Worm (Caenorhabditis elegans) whole organism, L2 larva: Measurements from ENCODE around the gene sna-1.

Experiments
- C34F6.9 ChIP-seq: fragments of 150-350 bp; optimal IDR thresholded peaks from 2 replicates; lab custom pipeline; 2014; ENCODE audit warnings: missing biosample characterization, missing genetic modification characterization
- F13H6.1 ChIP-seq: sonication (generic microtip); optimal IDR thresholded peaks from 2 replicates; lab custom pipeline; 2016; ENCODE audit warnings: missing genetic modification characterization, missing compliant biosample characterization
- Y55F3AM.14 ChIP-seq: fragments of 200-800 bp; sonication (Bioruptor generic); optimal IDR thresholded peaks from 2 replicates; lab custom pipeline; 2018; ENCODE audit warnings: mild to moderate bottlenecking, missing genetic modification characterization, missing compliant biosample characterization
- ZK546.5 ChIP-seq: sonication (generic microtip); optimal IDR thresholded peaks from 2 replicates; lab custom pipeline; 2017; ENCODE audit warnings: missing biosample characterization, missing genetic modification characterization
- alr-1 ChIP-seq: fragments of 150-350 bp; optimal IDR thresholded peaks from 2 replicates; lab custom pipeline; 2014; ENCODE audit warnings: missing biosample characterization, missing genetic modification characterization
- crh-2 ChIP-seq: sonication (generic microtip); optimal IDR thresholded peaks from 2 replicates; lab custom pipeline; 2017; ENCODE audit warnings: missing biosample characterization, missing genetic modification characterization
- dmd-4 ChIP-seq: sonication (generic microtip); optimal IDR thresholded peaks from 2 replicates; lab custom pipeline; 2017; ENCODE audit warnings: missing biosample characterization, missing genetic modification characterization
- egl-27 ChIP-seq: sonication (generic microtip); optimal IDR thresholded peaks from 3 replicates; lab custom pipeline; 2017; ENCODE audit warnings: missing biosample characterization, missing genetic modification reagents, missing genetic modification characterization
- fos-1 ChIP-seq: fragments of 150-350 bp; optimal IDR thresholded peaks from 2 replicates; lab custom pipeline; 2014; ENCODE audit warnings: missing biosample characterization, missing genetic modification characterization
- lsy-2 ChIP-seq, 2 experiments: fragments of 150-350 bp in 1 of 2; sonication (generic microtip) in 1 of 2; optimal IDR thresholded peaks; 2 replicates each; lab custom pipeline; 2014 to 2017; ENCODE audit warnings: missing biosample characterization in 2 of 2, missing genetic modification characterization in 2 of 2
- nhr-11 ChIP-seq: fragments of 150-350 bp; optimal IDR thresholded peaks from 2 replicates; lab custom pipeline; 2014; ENCODE audit warnings: missing biosample characterization, missing genetic modification characterization
- nhr-12 ChIP-seq: fragments of 150-350 bp; optimal IDR thresholded peaks from 2 replicates; lab custom pipeline; 2014; ENCODE audit warnings: missing biosample characterization, missing genetic modification characterization
- nhr-129 ChIP-seq: fragments of 150-350 bp; optimal IDR thresholded peaks from 2 replicates; lab custom pipeline; 2014; ENCODE audit warnings: missing biosample characterization, missing genetic modification characterization
- nhr-23 ChIP-seq: fragments of 150-350 bp; optimal IDR thresholded peaks from 2 replicates; lab custom pipeline; 2014; ENCODE audit warnings: missing biosample characterization, missing genetic modification reagents, missing genetic modification characterization
- nhr-25 ChIP-seq: fragments of 150-350 bp; sonication (generic microtip); optimal IDR thresholded peaks from 3 replicates; lab custom pipeline; 2014; ENCODE audit warnings: missing biosample characterization, missing genetic modification characterization
- nhr-6 ChIP-seq: fragments of 150-350 bp; optimal IDR thresholded peaks from 2 replicates; lab custom pipeline; 2014; ENCODE audit warnings: missing biosample characterization, missing genetic modification characterization
- sem-4 ChIP-seq: fragments of 150-350 bp; optimal IDR thresholded peaks from 2 replicates; lab custom pipeline; 2014; ENCODE audit warnings: missing biosample characterization, missing genetic modification reagents, missing genetic modification characterization
- sma-3 ChIP-seq: sonication (generic microtip); optimal IDR thresholded peaks from 2 replicates; lab custom pipeline; 2016; ENCODE audit warnings: missing genetic modification reagents, missing genetic modification characterization, missing compliant biosample characterization
- sma-9 ChIP-seq, 2 experiments: fragments of 150-350 bp in 1 of 2; sonication (generic microtip) in 1 of 2; optimal IDR thresholded peaks; 2 replicates each; lab custom pipeline; 2014 to 2016; ENCODE audit warnings: missing genetic modification characterization in 2 of 2, mild to moderate bottlenecking in 1 of 2, missing biosample characterization in 1 of 2, missing compliant biosample characterization in 1 of 2, missing genetic modification reagents in 1 of 2, moderate library complexity in 1 of 2
- snpc-4 ChIP-seq: fragments of 150-350 bp; optimal IDR thresholded peaks from 2 replicates; lab custom pipeline; 2014; ENCODE audit warnings: missing biosample characterization, missing genetic modification characterization
- unc-55 ChIP-seq: fragments of 150-350 bp; sonication (generic microtip); optimal IDR thresholded peaks from 3 replicates; lab custom pipeline; 2014; ENCODE audit warnings: missing biosample characterization, missing genetic modification reagents, missing genetic modification characterization
- zag-1 ChIP-seq: fragments of 150-350 bp; optimal IDR thresholded peaks from 2 replicates; lab custom pipeline; 2014; ENCODE audit warnings: missing biosample characterization, missing genetic modification characterization

Gene sna-1

DNA sequence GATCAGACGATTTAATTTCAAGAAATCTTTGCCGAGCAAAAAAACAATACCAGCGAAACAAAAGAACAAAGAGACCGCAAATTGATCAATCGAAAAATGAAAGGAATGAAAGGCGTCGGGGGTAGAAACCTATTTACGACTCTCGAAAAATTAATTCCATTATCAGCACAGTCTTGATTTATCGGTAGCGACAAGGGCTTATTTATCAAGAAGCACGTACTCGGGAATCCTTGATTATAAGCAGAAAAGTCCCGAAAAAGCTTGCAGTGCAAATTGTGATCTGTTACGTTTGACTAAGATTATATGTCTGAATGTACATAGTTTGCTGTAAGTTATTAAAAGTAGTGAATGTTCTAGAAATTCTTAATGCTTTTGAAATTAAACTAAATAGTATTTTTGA is 43.9 kb downstream of the sna-1 start:
- TF ChIP-seq sma-9 (GFP tag; optimal IDR thresholded peaks at IDR 0.05; lab: Kevin White, UChicago) (peak; percentile 40), sma-9 (tag; optimal IDR thresholded peaks at IDR 0.05; lab: Kevin White, UChicago) (no peak), fos-1 (tag; lab: Kevin White, UChicago) (peak; percentile 23), zag-1 (tag; lab: Kevin White, UChicago) (no peak)
- TF ChIP-seq, all 48 proteins: peak for 2

DNA sequence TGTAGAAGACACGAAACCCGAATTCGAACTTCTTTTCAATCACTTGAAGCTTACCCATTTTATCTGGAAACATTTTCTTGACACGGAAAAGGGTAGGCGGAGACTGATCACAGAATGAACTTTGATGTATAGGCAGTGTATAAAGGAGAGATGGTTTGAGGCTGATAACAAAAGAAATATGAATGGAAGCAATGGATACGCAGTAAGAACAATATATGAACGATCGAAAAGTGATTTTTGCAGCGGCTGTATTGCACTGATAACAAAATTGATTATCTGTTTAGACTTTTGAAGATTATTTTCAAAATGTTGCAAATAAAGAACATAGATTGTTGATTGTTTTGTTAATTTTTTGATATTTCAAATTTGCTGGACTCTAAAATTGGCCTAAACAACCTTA is 44.7 kb downstream of the sna-1 start, which contains the start of gene pmp-5:
Gene pmp-5, minus strand, starts transcription at position 63 of the 400 bp plus-strand sequence.
- TF ChIP-seq sma-9 (GFP tag; optimal IDR thresholded peaks at IDR 0.05; lab: Kevin White, UChicago) (peak; percentile 82), sma-9 (tag; optimal IDR thresholded peaks at IDR 0.05; lab: Kevin White, UChicago) (no peak), crh-2 (tag; lab: Kevin White, UChicago) (no peak), fos-1 (tag; lab: Kevin White, UChicago) (peak; percentile 31), nhr-12 (tag; lab: Kevin White, UChicago) (no peak), unc-55 (GFP tag; lab: Kevin White, UChicago) (no peak), ZK546.5 (tag; lab: Kevin White, UChicago) (no peak), dmd-4 (tag; lab: Kevin White, UChicago) (no peak), nhr-25 (tag; lab: Kevin White, UChicago) (no peak)

DNA sequence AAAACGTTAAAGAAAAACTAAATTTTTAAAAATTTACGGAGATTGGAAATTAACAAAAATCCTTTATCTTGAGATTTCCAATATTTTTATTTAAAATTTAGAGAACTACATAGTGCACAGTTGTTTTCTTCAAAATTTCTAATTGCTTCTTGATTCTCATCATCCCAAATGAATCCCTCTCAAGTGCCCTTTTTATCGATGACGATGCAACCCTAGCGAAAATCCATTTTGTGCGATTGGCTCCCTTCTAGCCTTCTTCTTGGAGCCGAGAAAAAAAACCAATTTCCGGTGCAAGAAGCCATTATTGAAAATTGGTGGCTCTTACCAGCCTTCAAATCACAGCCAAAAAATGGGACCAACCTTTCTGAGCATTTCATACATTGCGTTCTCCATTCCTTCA is 48.0 kb downstream of the sna-1 start:
- TF ChIP-seq fos-1 (tag; lab: Kevin White, UChicago) (no peak), lsy-2 (tag; optimal IDR thresholded peaks at IDR 0.05; lab: Kevin White, UChicago) (no peak), nhr-11 (tag; lab: Kevin White, UChicago) (no peak), snpc-4 (tag; lab: Kevin White, UChicago) (no peak), sma-3 (GFP tag; lab: Kevin White, UChicago) (no peak), nhr-129 (tag; lab: Kevin White, UChicago) (no peak), C34F6.9 (tag; lab: Kevin White, UChicago) (no peak), unc-55 (GFP tag; lab: Kevin White, UChicago) (no peak), nhr-25 (tag; lab: Kevin White, UChicago) (no peak), egl-27 (tag; lab: Kevin White, UChicago) (no peak), crh-2 (tag; lab: Kevin White, UChicago) (no peak), Y55F3AM.14 (GFP tag; lab: Kevin White, UChicago) (no peak), nhr-23 (tag; lab: Kevin White, UChicago) (no peak), sem-4 (tag; lab: Kevin White, UChicago) (no peak)
- TF ChIP-seq, all 48 proteins: peak for 0

DNA sequence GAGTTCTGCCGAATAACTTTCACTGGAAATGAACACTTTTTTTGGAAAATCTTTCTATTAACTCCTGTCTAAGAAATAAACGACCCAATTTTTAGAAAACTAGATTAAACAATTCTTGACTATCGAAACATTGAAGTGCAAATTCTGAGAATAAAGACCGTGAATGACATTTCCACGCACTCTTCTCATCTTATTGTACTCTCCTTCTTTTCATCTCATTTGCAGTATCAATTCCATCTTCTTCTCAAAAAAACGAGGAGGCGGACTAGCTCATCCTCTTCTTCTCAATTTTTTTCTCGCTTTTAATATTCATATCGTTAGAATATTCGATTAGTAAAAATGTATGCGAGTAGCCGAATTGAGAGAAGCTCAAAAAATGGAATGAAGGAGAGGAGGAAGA is 48.8 kb downstream of the sna-1 start:
- TF ChIP-seq nhr-23 (tag; lab: Kevin White, UChicago): no peak
- TF ChIP-seq nhr-6 (tag; lab: Kevin White, UChicago): no peak
- peak in 1 of 2 experiments; percentile 21 for TF ChIP-seq lsy-2 (tag; optimal IDR thresholded peaks at IDR 0.05; lab: Kevin White, UChicago)
- peak; percentile 19 for TF ChIP-seq sma-9 (GFP tag; optimal IDR thresholded peaks at IDR 0.05; lab: Kevin White, UChicago)
- TF ChIP-seq sma-9 (tag; optimal IDR thresholded peaks at IDR 0.05; lab: Kevin White, UChicago): no peak
- peak; percentile 3 for TF ChIP-seq crh-2 (tag; lab: Kevin White, UChicago)
- peak; percentile 15 for TF ChIP-seq F13H6.1 (tag; lab: Kevin White, UChicago)
- TF ChIP-seq alr-1: no peak
- TF ChIP-seq unc-55 (GFP tag; lab: Kevin White, UChicago): peak; percentile 39
- peak; percentile 49 for TF ChIP-seq C34F6.9 (tag; lab: Kevin White, UChicago)
